Worm (Caenorhabditis elegans) whole organism, L4 larva: ENCODE results near the gene Y48A6B.14.

Experiments used
- F26F4.8 ChIP-seq: fragments of 200-800 bp; sonication (Bioruptor generic); conservative IDR thresholded peaks from 2 replicates; pipeline ENCODE4 v1.3.6; 2022; ENCODE audit warnings: missing genetic modification characterization, missing compliant biosample characterization
- F37D6.2 ChIP-seq: sonication (generic microtip); optimal IDR thresholded peaks from 2 replicates; lab custom pipeline; 2016; ENCODE audit warnings: mild to moderate bottlenecking, missing genetic modification characterization, missing compliant biosample characterization
- F44E2.7 ChIP-seq: fragments of 200-800 bp; sonication (Bioruptor generic); IDR thresholded peaks from 2 replicates; pipeline ENCODE4 v2.1.2; 2022; ENCODE audit warnings: missing genetic modification characterization, missing compliant biosample characterization
- F49E8.2 ChIP-seq: sonication (generic microtip); optimal IDR thresholded peaks from 2 replicates; lab custom pipeline; 2016; ENCODE audit warnings: missing compliant biosample characterization, mild to moderate bottlenecking, missing genetic modification characterization, borderline replicate concordance
- T20F7.1 ChIP-seq: fragments of 200-800 bp; sonication (Bioruptor generic); optimal IDR thresholded peaks from 2 replicates; lab custom pipeline; 2018; ENCODE audit warnings: mild to moderate bottlenecking, missing genetic modification characterization, missing compliant biosample characterization
- Y5F2A.4 ChIP-seq: fragments of 200-800 bp; sonication (Bioruptor generic); optimal IDR thresholded peaks from 2 replicates; lab custom pipeline; 2018; ENCODE audit warnings: mild to moderate bottlenecking, missing genetic modification characterization, missing compliant biosample characterization
- Y75B8A.6 ChIP-seq: fragments of 200-800 bp; sonication (Bioruptor generic); IDR thresholded peaks from 2 replicates; pipeline ENCODE4 v1.3.6; 2022; ENCODE audit warnings: missing genetic modification reagents, missing genetic modification characterization, missing compliant biosample characterization
- ZK546.5 ChIP-seq, 2 experiments: sonication (generic microtip); optimal IDR thresholded peaks; 2 replicates each; lab custom pipeline; 2017; ENCODE audit warnings: missing biosample characterization in 2 of 2, missing genetic modification characterization in 2 of 2
- aha-1 ChIP-seq: fragments of 150-350 bp; peaks from one replicate; lab custom pipeline; 2014; ENCODE audit warnings: missing biosample characterization, missing genetic modification characterization
- aly-2 ChIP-seq: sonication (generic microtip); optimal IDR thresholded peaks from 2 replicates; lab custom pipeline; 2018; ENCODE audit warnings: missing biosample characterization, missing genetic modification characterization
- attf-4 ChIP-seq: sonication (generic microtip); optimal IDR thresholded peaks from 3 replicates; lab custom pipeline; 2017; ENCODE audit warnings: missing biosample characterization, missing genetic modification characterization
- ceh-20 ChIP-seq: fragments of 200-800 bp; sonication (Bioruptor generic); IDR thresholded peaks from 2 replicates; pipeline ENCODE4 v1.3.6; 2022; ENCODE audit warnings: missing genetic modification reagents, missing genetic modification characterization, missing compliant biosample characterization
- ceh-32 ChIP-seq: sonication (generic microtip); optimal IDR thresholded peaks from 2 replicates; lab custom pipeline; 2016; ENCODE audit warnings: mild to moderate bottlenecking, missing genetic modification characterization, missing compliant biosample characterization; ENCODE audit not compliant: poor library complexity
- ceh-62 ChIP-seq: sonication (generic microtip); optimal IDR thresholded peaks from 2 replicates; lab custom pipeline; 2017; ENCODE audit warnings: missing biosample characterization, missing genetic modification characterization
- ceh-82 ChIP-seq: sonication (generic microtip); optimal IDR thresholded peaks from 2 replicates; lab custom pipeline; 2017; ENCODE audit warnings: missing biosample characterization, missing genetic modification characterization
- daf-12 ChIP-seq: fragments of 150-350 bp; optimal IDR thresholded peaks from 2 replicates; lab custom pipeline; 2014; ENCODE audit warnings: missing biosample characterization, missing genetic modification reagents, missing genetic modification characterization
- daf-16 ChIP-seq, 3 experiments: sonication (generic microtip); optimal IDR thresholded peaks; 2 replicates each; lab custom pipeline; 2016 to 2017; ENCODE audit warnings: missing genetic modification characterization in 3 of 3, missing genetic modification reagents in 3 of 3, mild to moderate bottlenecking in 2 of 3, missing compliant biosample characterization in 2 of 3, missing biosample characterization in 1 of 3, moderate library complexity in 1 of 3
- daf-8 ChIP-seq: fragments of 200-800 bp; sonication (Bioruptor generic); IDR thresholded peaks from 2 replicates; pipeline ENCODE4 v1.3.6; 2022; ENCODE audit warnings: missing genetic modification characterization, missing compliant biosample characterization
- dmd-6 ChIP-seq: fragments of 200-800 bp; sonication (Bioruptor generic); IDR thresholded peaks from 2 replicates; pipeline ENCODE4 v1.3.6; 2022; ENCODE audit warnings: missing genetic modification reagents, missing genetic modification characterization, missing compliant biosample characterization
- egl-27 ChIP-seq: sonication (generic microtip); optimal IDR thresholded peaks from 3 replicates; lab custom pipeline; 2017; ENCODE audit warnings: missing biosample characterization, missing genetic modification reagents, missing genetic modification characterization
- hif-1 ChIP-seq, 2 experiments: sonication (generic microtip); optimal IDR thresholded peaks; 2 replicates each; lab custom pipeline; 2016 to 2017; ENCODE audit warnings: missing compliant biosample characterization in 2 of 2, missing genetic modification characterization in 2 of 2, missing genetic modification reagents in 2 of 2, missing genotype in 2 of 2, mild to moderate bottlenecking in 1 of 2
- hlh-11 ChIP-seq: fragments of 200-800 bp; sonication (Bioruptor generic); optimal IDR thresholded peaks from 2 replicates; lab custom pipeline; 2018; ENCODE audit warnings: mild to moderate bottlenecking, missing genetic modification characterization, missing compliant biosample characterization
- lim-7 ChIP-seq: fragments of 200-800 bp; sonication (Bioruptor generic); IDR thresholded peaks from 2 replicates; pipeline ENCODE4 v1.3.6; 2022; ENCODE audit warnings: missing genetic modification characterization, missing compliant biosample characterization
- lin-13 ChIP-seq: fragments of 150-350 bp; optimal IDR thresholded peaks from 2 replicates; lab custom pipeline; 2014; ENCODE audit warnings: missing biosample characterization, missing genetic modification reagents, missing genetic modification characterization
- lin-15B ChIP-seq: fragments of 150-350 bp; sonication (generic microtip); optimal IDR thresholded peaks from 3 replicates; lab custom pipeline; 2014; ENCODE audit warnings: missing biosample characterization, missing genetic modification characterization
- lin-29 ChIP-seq: fragments of 200-800 bp; sonication (Bioruptor generic); IDR thresholded peaks from 2 replicates; pipeline ENCODE4 v1.3.6; 2022; ENCODE audit warnings: missing genetic modification reagents, missing genetic modification characterization, missing compliant biosample characterization
- lir-3 ChIP-seq: sonication (generic microtip); optimal IDR thresholded peaks from 2 replicates; lab custom pipeline; 2016; ENCODE audit warnings: mild to moderate bottlenecking, missing genetic modification characterization, missing compliant biosample characterization
- lsy-2 ChIP-seq, 2 experiments: fragments of 150-350 bp in 1 of 2; sonication (generic microtip) in 1 of 2; optimal IDR thresholded peaks; 2 replicates each; lab custom pipeline; 2014 to 2017; ENCODE audit warnings: missing biosample characterization in 2 of 2, missing genetic modification characterization in 2 of 2
- madf-9 ChIP-seq: fragments of 200-800 bp; sonication (Bioruptor generic); conservative IDR thresholded peaks from 2 replicates; pipeline ENCODE4 v1.3.6; 2022; ENCODE audit warnings: missing genetic modification reagents, missing genetic modification characterization, missing compliant biosample characterization
- mdl-1 ChIP-seq, 2 experiments: fragments of 150-350 bp in 1 of 2; sonication (generic microtip) in 1 of 2; optimal IDR thresholded peaks; 2 replicates each; lab custom pipeline; 2014 to 2017; ENCODE audit warnings: missing biosample characterization in 2 of 2, missing genetic modification characterization in 2 of 2
- mdt-29 ChIP-seq: fragments of 200-800 bp; sonication (Bioruptor generic); IDR thresholded peaks from 2 replicates; pipeline ENCODE4 v1.3.6; 2022; ENCODE audit warnings: missing genetic modification reagents, missing genetic modification characterization, missing compliant biosample characterization
- mep-1 ChIP-seq: fragments of 150-350 bp; sonication (generic microtip); optimal IDR thresholded peaks from 3 replicates; lab custom pipeline; 2014; ENCODE audit warnings: missing biosample characterization, missing genetic modification characterization
- mes-2 ChIP-seq: sonication (generic microtip); optimal IDR thresholded peaks from 2 replicates; lab custom pipeline; 2016; ENCODE audit warnings: missing genotype, mild to moderate bottlenecking, missing genetic modification characterization, missing compliant biosample characterization; ENCODE audit not compliant: poor library complexity, severe bottlenecking
- mxl-2 ChIP-seq: fragments of 200-800 bp; sonication (Bioruptor generic); conservative IDR thresholded peaks from 2 replicates; pipeline ENCODE4 v1.3.6; 2022; ENCODE audit warnings: missing genetic modification reagents, missing genetic modification characterization, missing compliant biosample characterization
- nhr-102 ChIP-seq: sonication (generic microtip); optimal IDR thresholded peaks from 2 replicates; lab custom pipeline; 2016; ENCODE audit warnings: mild to moderate bottlenecking, missing genetic modification characterization, moderate library complexity, missing compliant biosample characterization
- nhr-111 ChIP-seq: fragments of 200-800 bp; sonication (Bioruptor generic); optimal IDR thresholded peaks from 2 replicates; lab custom pipeline; 2018; ENCODE audit warnings: mild to moderate bottlenecking, missing genetic modification characterization, missing compliant biosample characterization
- nhr-237 ChIP-seq: sonication (generic microtip); optimal IDR thresholded peaks from 2 replicates; lab custom pipeline; 2017; ENCODE audit warnings: missing biosample characterization, missing genetic modification characterization
- nhr-28 ChIP-seq: fragments of 150-350 bp; optimal IDR thresholded peaks from 2 replicates; lab custom pipeline; 2014; ENCODE audit warnings: missing biosample characterization, missing genetic modification characterization
- nhr-42 ChIP-seq: fragments of 200-800 bp; sonication (Bioruptor generic); IDR thresholded peaks from 2 replicates; pipeline ENCODE4 v1.3.6; 2022; ENCODE audit warnings: missing genetic modification characterization, missing compliant biosample characterization
- php-3 ChIP-seq: fragments of 200-800 bp; sonication (Bioruptor generic); IDR thresholded peaks from 2 replicates; pipeline ENCODE4 v1.3.6; 2022; ENCODE audit warnings: missing genetic modification reagents, missing genetic modification characterization, missing compliant biosample characterization
- sdz-12 ChIP-seq: fragments of 200-800 bp; sonication (Bioruptor generic); optimal IDR thresholded peaks from 2 replicates; lab custom pipeline; 2018; ENCODE audit warnings: mild to moderate bottlenecking, missing genetic modification characterization, missing compliant biosample characterization
- skn-1 ChIP-seq: fragments of 150-350 bp; optimal IDR thresholded peaks from 2 replicates; lab custom pipeline; 2014; ENCODE audit warnings: missing biosample characterization, missing genetic modification characterization
- snpc-1.2 ChIP-seq: fragments of 200-800 bp; sonication (Bioruptor generic); IDR thresholded peaks from 2 replicates; pipeline ENCODE4 v1.3.6; 2022; ENCODE audit warnings: missing genetic modification reagents, missing genetic modification characterization, missing compliant biosample characterization
- snpc-4 ChIP-seq: fragments of 150-350 bp; optimal IDR thresholded peaks from 2 replicates; lab custom pipeline; 2014; ENCODE audit warnings: missing biosample characterization, missing genetic modification characterization
- spr-3 ChIP-seq: fragments of 200-800 bp; sonication (Bioruptor generic); optimal IDR thresholded peaks from 2 replicates; lab custom pipeline; 2018; ENCODE audit warnings: mild to moderate bottlenecking, missing genetic modification characterization, missing compliant biosample characterization
- tag-97 ChIP-seq: fragments of 200-800 bp; sonication (Bioruptor generic); IDR thresholded peaks from 2 replicates; pipeline ENCODE4 v1.3.6; 2022; ENCODE audit warnings: missing genetic modification characterization, missing compliant biosample characterization
- tra-1 ChIP-seq: fragments of 200-800 bp; sonication (Bioruptor generic); IDR thresholded peaks from 2 replicates; pipeline ENCODE4 v1.3.6; 2022; ENCODE audit warnings: missing genetic modification reagents, missing genetic modification characterization, missing compliant biosample characterization
- unc-39 ChIP-seq: sonication (generic microtip); optimal IDR thresholded peaks from 2 replicates; lab custom pipeline; 2017; ENCODE audit warnings: missing biosample characterization, missing genetic modification characterization
- zag-1 ChIP-seq: fragments of 150-350 bp; optimal IDR thresholded peaks from 2 replicates; lab custom pipeline; 2014; ENCODE audit warnings: missing biosample characterization, missing genetic modification characterization
- zfp-3 ChIP-seq: fragments of 200-800 bp; sonication (Bioruptor generic); conservative IDR thresholded peaks from 2 replicates; pipeline ENCODE4 v1.3.6; 2022; ENCODE audit warnings: missing genetic modification reagents, missing genetic modification characterization, missing compliant biosample characterization

The Y48A6B.14 gene

DNA sequence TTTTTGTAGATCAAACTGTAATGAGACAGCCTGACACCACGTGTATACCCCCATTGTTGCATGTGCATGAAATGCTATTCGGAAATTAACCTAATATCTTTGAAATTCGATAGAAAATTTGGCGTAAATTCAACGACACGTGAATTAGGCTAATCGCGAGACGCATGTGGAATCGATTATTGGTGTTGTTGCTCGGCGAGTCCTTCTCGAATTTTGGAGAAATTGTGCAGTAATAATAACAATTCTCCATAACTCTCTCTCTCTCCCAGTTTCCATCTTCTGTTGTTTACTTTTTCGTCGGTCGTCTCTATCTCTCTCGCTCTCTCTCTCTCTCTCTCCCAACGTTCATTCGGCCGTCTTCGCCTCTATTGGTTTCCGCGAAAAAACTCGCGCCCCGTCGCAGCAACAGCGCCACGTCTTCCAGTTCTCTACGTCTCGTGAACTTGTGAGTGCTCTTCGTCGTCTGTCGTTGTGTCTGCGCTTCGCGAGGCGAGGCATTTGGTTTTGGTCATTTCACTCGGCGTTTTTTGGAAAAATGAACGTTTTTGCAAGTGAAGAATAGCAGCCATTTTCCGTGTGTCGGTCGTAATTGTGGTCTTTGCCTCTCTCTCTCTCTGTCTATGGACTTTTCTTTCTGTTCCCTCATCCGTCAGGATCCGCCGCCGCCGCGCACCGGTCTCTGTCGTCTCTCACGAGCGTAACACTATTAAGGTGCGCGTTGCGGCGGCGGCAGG lies 23.3 kb downstream of the Y48A6B.14 start:
- TF ChIP-seq hlh-11 (peak; percentile 91), nhr-42 (GFP tag; lab: Robert Waterston, UW) (no peak), daf-8 (no peak), spr-3 (GFP tag; lab: Kevin White, UChicago) (no peak), nhr-237 (tag; lab: Kevin White, UChicago) (no peak), unc-39 (tag; lab: Kevin White, UChicago) (no peak), attf-4 (tag; lab: Kevin White, UChicago) (no peak), ceh-82 (tag; lab: Kevin White, UChicago) (no peak), snpc-4 (tag; lab: Kevin White, UChicago) (no peak), mxl-2 (no peak), T20F7.1 (GFP tag; lab: Kevin White, UChicago) (no peak), daf-16 (GFP tag; optimal IDR thresholded peaks at IDR 0.05; lab: Kevin White, UChicago) (no peak), daf-16 (tag; optimal IDR thresholded peaks at IDR 0.05; lab: Kevin White, UChicago) (peak; percentile 52), aly-2 (no peak), skn-1 (tag; lab: Kevin White, UChicago) (no peak), Y5F2A.4 (no peak), lir-3 (tag; lab: Kevin White, UChicago) (no peak), tra-1 (GFP tag; lab: Robert Waterston, UW) (no peak), snpc-1.2 (no peak), madf-9 (GFP tag; lab: Robert Waterston, UW) (no peak), egl-27 (tag; lab: Kevin White, UChicago) (no peak), F26F4.8 (GFP tag; lab: Robert Waterston, UW) (no peak), F44E2.7 (GFP tag; lab: Robert Waterston, UW) (no peak), ceh-62 (tag; lab: Kevin White, UChicago) (no peak), zfp-3 (GFP tag; lab: Robert Waterston, UW) (no peak), daf-12 (tag; lab: Kevin White, UChicago) (no peak), F49E8.2 (tag; lab: Kevin White, UChicago) (no peak), php-3 (GFP tag; lab: Robert Waterston, UW) (no peak), mep-1 (tag; lab: Kevin White, UChicago) (peak; percentile 73), F37D6.2 (tag; lab: Kevin White, UChicago) (peak; percentile 50), lin-13 (GFP tag; lab: Kevin White, UChicago) (peak; percentile 63), ceh-20 (GFP tag; lab: Robert Waterston, UW) (no peak), tag-97 (GFP tag; lab: Robert Waterston, UW) (no peak), nhr-102 (tag; lab: Kevin White, UChicago) (peak; percentile 18), sdz-12 (no peak), lin-15B (tag; lab: Kevin White, UChicago) (no peak), ZK546.5 (tag; optimal IDR thresholded peaks at IDR 0.05; lab: Kevin White, UChicago) (no peak), lin-29 (GFP tag; lab: Robert Waterston, UW) (no peak), nhr-28 (tag; lab: Kevin White, UChicago) (peak; percentile 64), Y75B8A.6 (GFP tag; lab: Robert Waterston, UW) (no peak), lsy-2 (tag; optimal IDR thresholded peaks at IDR 0.05; lab: Kevin White, UChicago) (peak in 1 of 2 experiments; percentile 67), hif-1 (tag; optimal IDR thresholded peaks at IDR 0.05; lab: Kevin White, UChicago) (peak in 1 of 2 experiments; percentile 50), zag-1 (no peak), dmd-6 (GFP tag; lab: Robert Waterston, UW) (peak; percentile 66), mdl-1 (tag; optimal IDR thresholded peaks at IDR 0.05; lab: Kevin White, UChicago) (peak; percentile 31 to 81), aha-1 (tag; lab: Kevin White, UChicago) (peak; percentile 19), mdt-29 (GFP tag; lab: Robert Waterston, UW) (no peak), lim-7 (no peak), ceh-32 (peak; percentile 19), mes-2 (tag; lab: Kevin White, UChicago) (peak; percentile 24), nhr-111 (GFP tag; lab: Kevin White, UChicago) (no peak)
